Fruit fly (Drosophila melanogaster): ENCODE measurements around the gene CG11313.

Gene CG11313

dm6 chr3R:30770709-30771108 is 39.7 kb upstream of the CG11313 start:
- TF ChIP-seq br (GFP tag; optimal IDR thresholded peaks at IDR 0.05) (no peak), Mio (GFP tag; optimal IDR thresholded peaks at IDR 0.05) (no peak), GATAd (GFP tag; optimal IDR thresholded peaks at IDR 0.05) (no peak), dsf (GFP tag; optimal IDR thresholded peaks at IDR 0.05; ENCODE audit: borderline replicate concordance) (no peak), Abd-B (GFP tag; optimal IDR thresholded peaks at IDR 0.05) (no peak)

- TF ChIP-seq woc (GFP tag; optimal IDR thresholded peaks at IDR 0.05) (no peak), psq (GFP tag; optimal IDR thresholded peaks at IDR 0.05) (no peak), h (GFP tag; optimal IDR thresholded peaks at IDR 0.05) (no peak), Dfd (GFP tag; optimal IDR thresholded peaks at IDR 0.05) (no peak), Hr83 (GFP tag; optimal IDR thresholded peaks at IDR 0.05; ENCODE audit: poor library complexity, severe bottlenecking) (no peak), GATAd (GFP tag; optimal IDR thresholded peaks at IDR 0.05) (no peak), Dif (GFP tag; optimal IDR thresholded peaks at IDR 0.05; ENCODE audit: partially characterized antibody) (no peak), CG32264 (GFP tag; optimal IDR thresholded peaks at IDR 0.05) (no peak)
Measured at dm6 chr3R:30770069-30770633, 39.2 kb upstream of the CG11313 start.

- TF ChIP-seq Hr78 (GFP tag; optimal IDR thresholded peaks at IDR 0.05) (no peak), OdsH (GFP tag; optimal IDR thresholded peaks at IDR 0.05) (no peak), dmrt93B (GFP tag; optimal IDR thresholded peaks at IDR 0.05) (no peak), Dif (GFP tag; optimal IDR thresholded peaks at IDR 0.05; ENCODE audit: partially characterized antibody) (no peak), Dfd (GFP tag; optimal IDR thresholded peaks at IDR 0.05) (no peak), h (GFP tag; optimal IDR thresholded peaks at IDR 0.05) (no peak), dsf (GFP tag; optimal IDR thresholded peaks at IDR 0.05; ENCODE audit: borderline replicate concordance) (no peak), CrebA (GFP tag; optimal IDR thresholded peaks at IDR 0.05; ENCODE audit: borderline replicate concordance) (no peak), lola (GFP tag; optimal IDR thresholded peaks at IDR 0.05) (no peak), Sp1 (GFP tag; optimal IDR thresholded peaks at IDR 0.05) (no peak), sv (GFP tag; optimal IDR thresholded peaks at IDR 0.05) (no peak), Abd-B (GFP tag; optimal IDR thresholded peaks at IDR 0.05) (no peak)
Measured at dm6 chr3R:30767556-30767955, 36.6 kb upstream of the CG11313 start.

dm6 chr3R:30766922-30767504 is 36.0 kb upstream of the CG11313 start:
- no peak for TF ChIP-seq tai (GFP tag; optimal IDR thresholded peaks at IDR 0.05)
- TF ChIP-seq sage (GFP tag; optimal IDR thresholded peaks at IDR 0.05): no peak
- no peak for TF ChIP-seq dmrt93B (GFP tag; optimal IDR thresholded peaks at IDR 0.05)
- no peak for TF ChIP-seq Myc (optimal IDR thresholded peaks at IDR 0.05)
- no peak for TF ChIP-seq fru (GFP tag; optimal IDR thresholded peaks at IDR 0.05)
- TF ChIP-seq Vsx2 (GFP tag; optimal IDR thresholded peaks at IDR 0.05; ENCODE audit: partially characterized antibody): no peak
- no peak for TF ChIP-seq GATAd (GFP tag; optimal IDR thresholded peaks at IDR 0.05)
- TF ChIP-seq sv (GFP tag; optimal IDR thresholded peaks at IDR 0.05): no peak
- no peak for TF ChIP-seq jim (GFP tag; optimal IDR thresholded peaks at IDR 0.05)
- no peak for TF ChIP-seq pan (optimal IDR thresholded peaks at IDR 0.05)
- no peak for TF ChIP-seq psq (GFP tag; optimal IDR thresholded peaks at IDR 0.05)
- no peak for TF ChIP-seq CG9705 (GFP tag; optimal IDR thresholded peaks at IDR 0.05)
- no peak for TF ChIP-seq rgr (GFP tag; optimal IDR thresholded peaks at IDR 0.05)
- TF ChIP-seq HLH106 (tag; optimal IDR thresholded peaks at IDR 0.05): no peak
- no peak for TF ChIP-seq foxo (GFP tag; optimal IDR thresholded peaks at IDR 0.05)

dm6 chr3R:30765306-30766033 is 34.5 kb upstream of the CG11313 start, which contains the start of gene zfh1:
Gene zfh1 (plus strand): TSS chr3R:30765926.
- TF ChIP-seq OdsH (GFP tag; optimal IDR thresholded peaks at IDR 0.05) (no peak), foxo (GFP tag; optimal IDR thresholded peaks at IDR 0.05) (no peak), Sp1 (GFP tag; optimal IDR thresholded peaks at IDR 0.05) (peak; percentile 0), usp (GFP tag; optimal IDR thresholded peaks at IDR 0.05) (no peak), fru (GFP tag; optimal IDR thresholded peaks at IDR 0.05) (no peak), HLH106 (tag; optimal IDR thresholded peaks at IDR 0.05) (no peak), psq (GFP tag; optimal IDR thresholded peaks at IDR 0.05) (peak; percentile 4), sage (GFP tag; optimal IDR thresholded peaks at IDR 0.05) (no peak), Hr83 (GFP tag; optimal IDR thresholded peaks at IDR 0.05; ENCODE audit: poor library complexity, severe bottlenecking) (peak; percentile 40), GATAd (GFP tag; optimal IDR thresholded peaks at IDR 0.05) (no peak), dmrt93B (GFP tag; optimal IDR thresholded peaks at IDR 0.05) (no peak), br (GFP tag; optimal IDR thresholded peaks at IDR 0.05) (no peak), Dfd (GFP tag; optimal IDR thresholded peaks at IDR 0.05) (no peak), Dif (GFP tag; optimal IDR thresholded peaks at IDR 0.05; ENCODE audit: partially characterized antibody) (peak; percentile 67), rgr (GFP tag; optimal IDR thresholded peaks at IDR 0.05) (peak; percentile 17), dl (GFP tag; optimal IDR thresholded peaks at IDR 0.05; ENCODE audit: insufficient read depth in 1 of 2, partially characterized antibody in 2 of 2) (peak in 1 of 2 experiments; percentile 43), Abd-B (GFP tag; optimal IDR thresholded peaks at IDR 0.05) (no peak)

Measured in whole organism, wandering third instar larva.